Worm (Caenorhabditis elegans): ENCODE data around the gene F25B3.2.

The F25B3.2 gene

ce11 chrV:9556668-9557067 lies 20.4 kb upstream of the F25B3.2 start:
- TF ChIP-seq ceh-88 (GFP tag; IDR thresholded peaks at IDR 0.05) (no peak), efl-1 (optimal IDR thresholded peaks at IDR 0.05) (no peak), efl-1 (GFP tag; optimal IDR thresholded peaks at IDR 0.05 in 1 of 2) (peak in 1 of 2 experiments; percentile 25)

- TF ChIP-seq ceh-8 (GFP tag; optimal IDR thresholded peaks at IDR 0.05) (peak; percentile 17), nhr-90 (tag; optimal IDR thresholded peaks at IDR 0.05; ENCODE audit: poor library complexity) (no peak), irx-1 (tag; optimal IDR thresholded peaks at IDR 0.05) (peak; percentile 26), nhr-237 (tag; optimal IDR thresholded peaks at IDR 0.05) (no peak), sptf-1 (tag; optimal IDR thresholded peaks at IDR 0.05) (no peak), mab-9 (GFP tag; IDR thresholded peaks at IDR 0.05) (no peak), alr-1 (tag; optimal IDR thresholded peaks at IDR 0.05; ENCODE audit: borderline replicate concordance) (no peak), elt-2 (tag; optimal IDR thresholded peaks at IDR 0.05) (no peak), tbx-2 (tag; optimal IDR thresholded peaks at IDR 0.05) (peak; percentile 47), lin-15B (tag; optimal IDR thresholded peaks at IDR 0.05) (no peak), jun-1 (tag; optimal IDR thresholded peaks at IDR 0.05) (no peak), egl-27 (tag; optimal IDR thresholded peaks at IDR 0.05) (peak in 1 of 2 experiments; percentile 27), fkh-8 (tag; optimal IDR thresholded peaks at IDR 0.05) (peak; percentile 88), nhr-19 (GFP tag; conservative IDR thresholded peaks at IDR 0.05) (no peak), lin-14 (GFP tag; optimal IDR thresholded peaks at IDR 0.05) (peak; percentile 95), egl-13 (tag; optimal IDR thresholded peaks at IDR 0.05) (peak; percentile 79), efl-3 (GFP tag; optimal IDR thresholded peaks at IDR 0.05) (no peak), lin-13 (GFP tag; optimal IDR thresholded peaks at IDR 0.05) (peak; percentile 18), hpl-2 (GFP tag; optimal IDR thresholded peaks at IDR 0.05) (no peak), nhr-47 (tag; optimal IDR thresholded peaks at IDR 0.05) (peak; percentile 65), nhr-76 (tag; optimal IDR thresholded peaks at IDR 0.05) (no peak), zag-1 (tag; optimal IDR thresholded peaks at IDR 0.05) (peak; percentile 47), tlp-1 (tag; optimal IDR thresholded peaks at IDR 0.05) (no peak), ets-5 (GFP tag; IDR thresholded peaks at IDR 0.05) (no peak), ceh-82 (tag; optimal IDR thresholded peaks at IDR 0.05) (peak; percentile 30 to 82 (median 59)), zip-4 (GFP tag; optimal IDR thresholded peaks at IDR 0.05) (no peak), unc-98 (GFP tag; IDR thresholded peaks at IDR 0.05) (no peak), skn-1 (tag; optimal IDR thresholded peaks at IDR 0.05) (peak; percentile 5), nhr-84 (tag; optimal IDR thresholded peaks at IDR 0.05) (no peak), aly-2 (tag; optimal IDR thresholded peaks at IDR 0.05) (no peak), blmp-1 (tag; optimal IDR thresholded peaks at IDR 0.05) (no peak), C16A3.4 (tag; optimal IDR thresholded peaks at IDR 0.05) (no peak), sox-4 (tag; optimal IDR thresholded peaks at IDR 0.05) (no peak), lin-39 (tag; optimal IDR thresholded peaks at IDR 0.05) (no peak), nhr-20 (tag; optimal IDR thresholded peaks at IDR 0.05) (peak; percentile 6), dsc-1 (tag; optimal IDR thresholded peaks at IDR 0.05) (peak; percentile 35), C34B4.2 (tag; optimal IDR thresholded peaks at IDR 0.05) (no peak), pag-3 (tag; optimal IDR thresholded peaks at IDR 0.05; ENCODE audit: borderline replicate concordance, insufficient read depth) (no peak), nhr-28 (tag; optimal IDR thresholded peaks at IDR 0.05) (no peak), fkh-10 (GFP tag; optimal IDR thresholded peaks at IDR 0.05) (peak; percentile 96), grh-1 (GFP tag; IDR thresholded peaks at IDR 0.05) (no peak), sup-37 (GFP tag; optimal IDR thresholded peaks at IDR 0.05) (no peak), nhr-71 (tag; optimal IDR thresholded peaks at IDR 0.05) (peak; percentile 71), swsn-7 (tag; optimal IDR thresholded peaks at IDR 0.05) (peak; percentile 71), lir-3 (tag; optimal IDR thresholded peaks at IDR 0.05; ENCODE audit: poor library complexity) (no peak), snu-23 (GFP tag; optimal IDR thresholded peaks at IDR 0.05) (peak; percentile 36), lin-35 (GFP tag; optimal IDR thresholded peaks at IDR 0.05) (peak in 1 of 2 experiments; percentile 51), nhr-85 (tag) (no peak)
These were observed 15.4 kb upstream of the F25B3.2 start, which contains the start of gene rgef-1 for ce11 chrV:9561624-9562179. rgef-1 (minus strand) TSS chrV:9561674.

Data from whole organism, L1 larva.